Fruit fly (Drosophila melanogaster): ENCODE measurements around the gene Cby.

The Cby gene

dm6 chr3R:21848987-21849442 is 18.8 kb upstream of the Cby start:
- TF ChIP-seq cnc (optimal IDR thresholded peaks at IDR 0.05) (no peak), CG7101 (tag; optimal IDR thresholded peaks at IDR 0.05) (peak; percentile 84), Crg-1 (GFP tag; optimal IDR thresholded peaks at IDR 0.05) (peak; percentile 77), CG5204 (GFP tag; optimal IDR thresholded peaks at IDR 0.05) (peak; percentile 91), CG7045 (GFP tag; optimal IDR thresholded peaks at IDR 0.05) (peak; percentile 95), pad (GFP tag; optimal IDR thresholded peaks at IDR 0.05) (peak; percentile 86), CG33017 (tag; optimal IDR thresholded peaks at IDR 0.05) (peak; percentile 91), bab1 (GFP tag; optimal IDR thresholded peaks at IDR 0.05) (peak; percentile 96), tj (GFP tag; optimal IDR thresholded peaks at IDR 0.05) (peak; percentile 76), CG11617 (GFP tag; optimal IDR thresholded peaks at IDR 0.05) (peak; percentile 95), CG1620 (GFP tag; optimal IDR thresholded peaks at IDR 0.05) (peak; percentile 77), Mnt (GFP tag; optimal IDR thresholded peaks at IDR 0.05) (peak; percentile 58), kay (GFP tag; ENCODE audit: borderline replicate concordance) (peak; percentile 91), cic (GFP tag; optimal IDR thresholded peaks at IDR 0.05) (peak; percentile 45), CG14711 (tag; optimal IDR thresholded peaks at IDR 0.05) (peak; percentile 72), Clk (GFP tag; optimal IDR thresholded peaks at IDR 0.05) (peak; percentile 82), toe (GFP tag; optimal IDR thresholded peaks at IDR 0.05) (peak; percentile 95), CG12768 (GFP tag; optimal IDR thresholded peaks at IDR 0.05) (peak; percentile 89), Hr96 (GFP tag; optimal IDR thresholded peaks at IDR 0.05) (peak; percentile 92), ovo (GFP tag; optimal IDR thresholded peaks at IDR 0.05) (peak; percentile 21)

dm6 chr3R:21849988-21850460 is 17.8 kb upstream of the Cby start:
- TF ChIP-seq CG7045 (GFP tag; optimal IDR thresholded peaks at IDR 0.05) = peak; percentile 23
- TF ChIP-seq toe (GFP tag; optimal IDR thresholded peaks at IDR 0.05) = no peak
- peak; percentile 61 for TF ChIP-seq CG5204 (GFP tag; optimal IDR thresholded peaks at IDR 0.05)
- no peak for TF ChIP-seq bab1 (GFP tag; optimal IDR thresholded peaks at IDR 0.05)
- no peak for TF ChIP-seq Mnt (GFP tag; optimal IDR thresholded peaks at IDR 0.05)
- no peak for TF ChIP-seq Clk (GFP tag; optimal IDR thresholded peaks at IDR 0.05)
- peak; percentile 44 to 49 for TF ChIP-seq cnc (optimal IDR thresholded peaks at IDR 0.05)
- peak; percentile 32 for TF ChIP-seq tj (GFP tag; optimal IDR thresholded peaks at IDR 0.05)
- TF ChIP-seq ovo (GFP tag; optimal IDR thresholded peaks at IDR 0.05) = no peak
- TF ChIP-seq CG12768 (GFP tag; optimal IDR thresholded peaks at IDR 0.05) = no peak
- no peak for TF ChIP-seq CG1620 (GFP tag; optimal IDR thresholded peaks at IDR 0.05)
- peak; percentile 23 for TF ChIP-seq CG7101 (tag; optimal IDR thresholded peaks at IDR 0.05)
- TF ChIP-seq CG14711 (tag; optimal IDR thresholded peaks at IDR 0.05) = no peak
- TF ChIP-seq CG11617 (GFP tag; optimal IDR thresholded peaks at IDR 0.05) = peak; percentile 54
- no peak for TF ChIP-seq kay (GFP tag; ENCODE audit: borderline replicate concordance)
- TF ChIP-seq pad (GFP tag; optimal IDR thresholded peaks at IDR 0.05) = peak; percentile 16
- peak; percentile 38 for TF ChIP-seq Hr96 (GFP tag; optimal IDR thresholded peaks at IDR 0.05)
- TF ChIP-seq cic (GFP tag; optimal IDR thresholded peaks at IDR 0.05) = peak; percentile 60
- no peak for TF ChIP-seq Crg-1 (GFP tag; optimal IDR thresholded peaks at IDR 0.05)
- TF ChIP-seq CG33017 (tag; optimal IDR thresholded peaks at IDR 0.05) = no peak

dm6 chr3R:21851592-21852578 is 15.9 kb upstream of the Cby start:
- TF ChIP-seq CG12768 (GFP tag; optimal IDR thresholded peaks at IDR 0.05) (peak; percentile 28), CG7045 (GFP tag; optimal IDR thresholded peaks at IDR 0.05) (no peak), CG33017 (tag; optimal IDR thresholded peaks at IDR 0.05) (peak; percentile 32), Mnt (GFP tag; optimal IDR thresholded peaks at IDR 0.05) (peak; percentile 3), Hr96 (GFP tag; optimal IDR thresholded peaks at IDR 0.05) (peak; percentile 6), CG14711 (tag; optimal IDR thresholded peaks at IDR 0.05) (no peak), Crg-1 (GFP tag; optimal IDR thresholded peaks at IDR 0.05) (no peak), tj (GFP tag; optimal IDR thresholded peaks at IDR 0.05) (peak; percentile 69), pad (GFP tag; optimal IDR thresholded peaks at IDR 0.05) (no peak), cic (GFP tag; optimal IDR thresholded peaks at IDR 0.05) (peak; percentile 69), kay (GFP tag; ENCODE audit: borderline replicate concordance) (peak; percentile 86), CG5204 (GFP tag; optimal IDR thresholded peaks at IDR 0.05) (peak; percentile 32), bab1 (GFP tag; optimal IDR thresholded peaks at IDR 0.05) (peak; percentile 27), toe (GFP tag; optimal IDR thresholded peaks at IDR 0.05) (peak; percentile 7), ovo (GFP tag; optimal IDR thresholded peaks at IDR 0.05) (no peak), cnc (optimal IDR thresholded peaks at IDR 0.05) (no peak), CG7101 (tag; optimal IDR thresholded peaks at IDR 0.05) (no peak), Clk (GFP tag; optimal IDR thresholded peaks at IDR 0.05) (no peak), CG1620 (GFP tag; optimal IDR thresholded peaks at IDR 0.05) (no peak), CG11617 (GFP tag; optimal IDR thresholded peaks at IDR 0.05) (no peak)

- TF ChIP-seq CG14711 (tag; optimal IDR thresholded peaks at IDR 0.05) (peak; percentile 41), ovo (GFP tag; optimal IDR thresholded peaks at IDR 0.05) (peak; percentile 88), cnc (optimal IDR thresholded peaks at IDR 0.05) (no peak), pad (GFP tag; optimal IDR thresholded peaks at IDR 0.05) (peak; percentile 71), CG7101 (tag; optimal IDR thresholded peaks at IDR 0.05) (peak; percentile 13), bab1 (GFP tag; optimal IDR thresholded peaks at IDR 0.05) (peak; percentile 41)
Observed at dm6 chr3R:21852579-21853233, 15.1 kb upstream of the Cby start.

Data from whole organism, adult.